Fruit fly (Drosophila melanogaster): ENCODE results near the gene CAHbeta.

DNA sequence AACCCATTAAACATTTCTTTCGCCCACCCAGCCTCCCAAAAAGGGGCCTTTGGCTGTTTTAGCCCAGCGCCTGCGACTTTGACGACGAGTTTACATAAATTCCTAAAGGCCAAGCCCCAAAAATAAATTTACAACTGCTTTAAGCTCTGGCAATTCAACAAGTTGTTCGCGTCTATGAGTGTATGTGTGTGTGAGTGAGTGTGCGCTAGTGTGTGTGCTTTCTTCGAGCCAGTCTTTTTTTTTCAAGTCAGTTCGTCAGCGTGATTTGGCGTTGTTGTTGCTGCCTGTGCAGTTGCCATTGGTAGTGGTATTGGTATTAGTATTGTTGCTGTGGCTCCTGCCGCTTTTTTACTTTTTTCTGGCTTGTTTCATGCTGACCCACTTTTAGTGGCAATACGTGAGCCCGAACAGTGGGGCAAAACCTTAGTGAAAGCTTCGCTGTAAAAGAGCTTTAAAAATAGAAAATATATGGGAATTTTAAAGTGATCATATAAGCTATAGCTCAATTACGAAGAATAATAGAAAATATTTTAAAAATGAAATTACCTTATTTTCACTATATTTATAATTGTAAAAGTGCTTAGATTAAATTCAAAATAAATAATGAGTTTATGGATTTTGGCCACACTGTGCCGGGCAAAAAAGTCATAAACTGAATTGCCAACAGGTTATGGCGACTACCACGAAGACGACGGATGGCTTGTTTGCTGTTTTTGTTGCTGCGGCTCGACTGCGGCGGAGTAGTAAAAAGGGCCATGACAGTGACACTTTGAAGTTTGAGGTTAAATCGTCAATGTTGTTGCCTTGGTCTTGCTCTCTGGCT, 34.9 kb upstream of the CAHbeta start:
- TF ChIP-seq CG8478 (optimal IDR thresholded peaks at IDR 0.05), result no peak
- TF ChIP-seq usp (GFP tag; optimal IDR thresholded peaks at IDR 0.05), result no peak
- no peak for TF ChIP-seq pan (optimal IDR thresholded peaks at IDR 0.05)
- no peak for TF ChIP-seq psq (optimal IDR thresholded peaks at IDR 0.05)
